Fruit fly (Drosophila melanogaster) whole organism, embryonic: ENCODE measurements around the gene Glg1.
A peak's percentile ranks its signal among the peaks of the same experiment; 100 is the strongest.

Experiments
- Asciz ChIP-seq: fragments of 200-800 bp; sonication (Bioruptor generic); optimal IDR thresholded peaks from 2 replicates; lab custom pipeline; 2017; ENCODE audit warnings: missing biosample characterization, mild to moderate bottlenecking, missing genetic modification characterization, missing genetic modification reagents
- Atf3 ChIP-seq: fragments of 200-800 bp; sonication (Bioruptor generic); optimal IDR thresholded peaks from 3 replicates; lab custom pipeline; 2016; ENCODE audit warnings: missing biosample characterization, missing genetic modification characterization
- CG10654 ChIP-seq: fragments of 200-800 bp; sonication (Bioruptor generic); optimal IDR thresholded peaks from 2 replicates; lab custom pipeline; 2016; ENCODE audit warnings: missing biosample characterization, missing genetic modification characterization
- CG11085 ChIP-seq: fragments of 200-800 bp; sonication (Bioruptor generic); IDR thresholded peaks from 2 replicates; pipeline ENCODE4 v1.3.6; 2022; ENCODE audit warnings: missing biosample characterization, missing genetic modification characterization
- CG12155 ChIP-seq: fragments of 200-800 bp; sonication (Bioruptor generic); optimal IDR thresholded peaks from 3 replicates; lab custom pipeline; 2016; ENCODE audit warnings: missing biosample characterization, missing genetic modification characterization
- CG12219 ChIP-seq: fragments of 200-800 bp; sonication (Bioruptor generic); optimal IDR thresholded peaks from 3 replicates; lab custom pipeline; 2018; ENCODE audit warnings: missing biosample characterization, mild to moderate bottlenecking, missing genetic modification characterization
- CG14965 ChIP-seq: fragments of 200-800 bp; sonication (Bioruptor generic); optimal IDR thresholded peaks from 2 replicates; lab custom pipeline; 2016; ENCODE audit warnings: missing biosample characterization, missing genetic modification characterization, borderline replicate concordance
- CG15479 ChIP-seq: fragments of 200-800 bp; sonication (Bioruptor generic); optimal IDR thresholded peaks from 3 replicates; lab custom pipeline; 2019; ENCODE audit warnings: missing biosample characterization, mild to moderate bottlenecking, missing genetic modification characterization, moderate library complexity
- CG2889 ChIP-seq: fragments of 200-800 bp; sonication (Bioruptor generic); IDR thresholded peaks from 3 replicates; pipeline ENCODE4 v1.3.6; 2022; ENCODE audit warnings: missing biosample characterization, missing genetic modification characterization
- CG33557 ChIP-seq: fragments of 200-800 bp; sonication (Bioruptor generic); optimal IDR thresholded peaks from 2 replicates; lab custom pipeline; 2019; ENCODE audit warnings: missing biosample characterization, mild to moderate bottlenecking, missing genetic modification characterization, moderate library complexity
- CG3995 ChIP-seq: fragments of 200-800 bp; sonication (Bioruptor generic); optimal IDR thresholded peaks from 3 replicates; lab custom pipeline; 2016; ENCODE audit warnings: missing biosample characterization, missing genetic modification characterization
- CG6765 ChIP-seq: fragments of 200-800 bp; sonication (Bioruptor generic); optimal IDR thresholded peaks from 3 replicates; lab custom pipeline; 2017; ENCODE audit warnings: missing biosample characterization, mild to moderate bottlenecking, missing genetic modification characterization
- CG8089 ChIP-seq: fragments of 200-800 bp; sonication (Bioruptor generic); optimal IDR thresholded peaks from 3 replicates; lab custom pipeline; 2016; ENCODE audit warnings: missing biosample characterization, missing genetic modification characterization
- CG8924 ChIP-seq: fragments of 200-800 bp; optimal IDR thresholded peaks from 3 replicates; lab custom pipeline; 2019; ENCODE audit warnings: missing biosample characterization, mild to moderate bottlenecking, missing genetic modification characterization, moderate library complexity
- D ChIP-seq, 2 experiments: fragments of 200-800 bp in 1 of 2; fragments of >200 bp in 1 of 2; sonication (Bioruptor generic) in 1 of 2; optimal IDR thresholded peaks; 2 replicates in 1 of 2; 3 replicates in 1 of 2; lab custom pipeline; 2017; ENCODE audit warnings: mild to moderate bottlenecking in 1 of 2, missing biosample characterization in 1 of 2, missing genetic modification characterization in 1 of 2, missing genetic modification reagents in 1 of 2
- D19A ChIP-seq: fragments of 200-800 bp; optimal IDR thresholded peaks from 3 replicates; lab custom pipeline; 2019; ENCODE audit warnings: missing biosample characterization, mild to moderate bottlenecking, missing genetic modification characterization, moderate library complexity
- Deaf1 ChIP-seq: fragments of 200-800 bp; optimal IDR thresholded peaks from 3 replicates; lab custom pipeline; 2019; ENCODE audit warnings: missing biosample characterization, mild to moderate bottlenecking, missing genetic modification characterization, moderate library complexity
- Dip3 ChIP-seq: fragments of 200-800 bp; sonication (Bioruptor generic); optimal IDR thresholded peaks from 3 replicates; lab custom pipeline; 2016; ENCODE audit warnings: missing biosample characterization, missing genetic modification characterization
- Ets97D ChIP-seq: fragments of 200-800 bp; sonication (Bioruptor generic); optimal IDR thresholded peaks from 3 replicates; lab custom pipeline; 2016; ENCODE audit warnings: missing biosample characterization, missing genetic modification characterization
- H15 ChIP-seq: fragments of 200-800 bp; sonication (Bioruptor generic); IDR thresholded peaks from 3 replicates; pipeline ENCODE4 v1.3.6; 2022; ENCODE audit warnings: missing biosample characterization, missing genetic modification characterization
- NK7.1 ChIP-seq: fragments of 200-800 bp; sonication (Bioruptor generic); optimal IDR thresholded peaks from 3 replicates; lab custom pipeline; 2016; ENCODE audit warnings: missing biosample characterization, missing genetic modification characterization
- Neu2 ChIP-seq: fragments of 200-800 bp; sonication (Bioruptor generic); optimal IDR thresholded peaks from 3 replicates; lab custom pipeline; 2016; ENCODE audit warnings: missing biosample characterization, missing genetic modification characterization, borderline replicate concordance
- Nf-YA ChIP-seq: fragments of 200-800 bp; sonication (Bioruptor generic); IDR thresholded peaks from 2 replicates; pipeline ENCODE4 v1.3.6; 2022; ENCODE audit warnings: missing biosample characterization, missing genetic modification characterization
- Oaz ChIP-seq: fragments of 200-800 bp; sonication (Bioruptor generic); IDR thresholded peaks from 2 replicates; pipeline ENCODE4 v1.3.6; 2022; ENCODE audit warnings: missing biosample characterization, missing genetic modification characterization
- PHDP ChIP-seq: fragments of 200-800 bp; sonication (Bioruptor generic); optimal IDR thresholded peaks from 3 replicates; lab custom pipeline; 2018; ENCODE audit warnings: missing biosample characterization, mild to moderate bottlenecking, missing genetic modification characterization, moderate library complexity
- Stat92E ChIP-seq, 3 experiments: fragments of >200 bp in 2 of 3; fragments of 200-800 bp in 1 of 3; sonication (Bioruptor generic) in 1 of 3; optimal IDR thresholded peaks; 2 replicates each; lab custom pipeline; 2017 to 2019; ENCODE audit warnings: missing biosample characterization in 3 of 3, missing genetic modification characterization in 3 of 3, mild to moderate bottlenecking in 1 of 3, moderate library complexity in 1 of 3
- Xbp1 ChIP-seq: fragments of 200-800 bp; sonication (Bioruptor generic); optimal IDR thresholded peaks from 3 replicates; lab custom pipeline; 2016; ENCODE audit warnings: missing biosample characterization, mild to moderate bottlenecking, missing genetic modification characterization
- aop ChIP-seq: fragments of 200-800 bp; sonication (Bioruptor generic); IDR thresholded peaks from 2 replicates; pipeline ENCODE4 v1.3.6; 2022; ENCODE audit warnings: missing biosample characterization, missing genetic modification characterization
- ara ChIP-seq: fragments of 200-800 bp; sonication (Bioruptor generic); IDR thresholded peaks from 2 replicates; pipeline ENCODE4 v1.3.6; 2022; ENCODE audit warnings: missing biosample characterization, missing genetic modification characterization
- bbx ChIP-seq: fragments of 200-800 bp; sonication (Bioruptor generic); IDR thresholded peaks from 2 replicates; pipeline ENCODE4 v1.3.6; 2022; ENCODE audit warnings: missing biosample characterization, missing genetic modification characterization; ENCODE audit not compliant: partially characterized antibody
- chinmo ChIP-seq: fragments of 200-800 bp; sonication (Bioruptor generic); IDR thresholded peaks from 4 replicates; pipeline ENCODE4 v1.3.6; 2022; ENCODE audit warnings: missing biosample characterization, missing genetic modification characterization; ENCODE audit not compliant: partially characterized antibody
- corto ChIP-seq: fragments of 200-800 bp; sonication (Bioruptor generic); optimal IDR thresholded peaks from 2 replicates; lab custom pipeline; 2016; ENCODE audit warnings: missing biosample characterization, mild to moderate bottlenecking, missing genetic modification characterization, moderate library complexity
- crol ChIP-seq: fragments of 200-800 bp; sonication (Bioruptor generic); IDR thresholded peaks from 2 replicates; pipeline ENCODE4 v1.3.6; 2022; ENCODE audit warnings: missing biosample characterization, missing genetic modification characterization
- fu2 ChIP-seq: fragments of 200-800 bp; sonication (Bioruptor generic); optimal IDR thresholded peaks from 2 replicates; lab custom pipeline; 2016; ENCODE audit warnings: missing biosample characterization, missing genetic modification characterization
- gsb ChIP-seq: fragments of 200-800 bp; sonication (Bioruptor generic); IDR thresholded peaks from 2 replicates; pipeline ENCODE4 v1.3.6; 2022; ENCODE audit warnings: missing biosample characterization, missing genetic modification characterization
- gsb-n ChIP-seq: fragments of 200-800 bp; sonication (Bioruptor generic); optimal IDR thresholded peaks from 3 replicates; lab custom pipeline; 2018; ENCODE audit warnings: missing biosample characterization, mild to moderate bottlenecking, missing genetic modification characterization
- her ChIP-seq: fragments of 200-800 bp; sonication (Bioruptor generic); optimal IDR thresholded peaks from 2 replicates; lab custom pipeline; 2016; ENCODE audit warnings: missing biosample characterization, missing genetic modification characterization
- kay ChIP-seq: fragments of 200-800 bp; sonication (Bioruptor generic); optimal IDR thresholded peaks from 2 replicates; lab custom pipeline; 2016; ENCODE audit warnings: missing biosample characterization, missing genetic modification characterization
- lola ChIP-seq, 3 experiments: fragments of >200 bp in 2 of 3; fragments of 200-800 bp in 1 of 3; sonication (Bioruptor generic) in 1 of 3; optimal IDR thresholded peaks; 2 replicates each; lab custom pipeline; 2017 to 2019; ENCODE audit warnings: missing biosample characterization in 3 of 3, missing genetic modification characterization in 3 of 3, mild to moderate bottlenecking in 1 of 3, moderate library complexity in 1 of 3
- mirr ChIP-seq: fragments of 200-800 bp; sonication (Bioruptor generic); optimal IDR thresholded peaks from 3 replicates; lab custom pipeline; 2018; ENCODE audit warnings: missing biosample characterization, mild to moderate bottlenecking, missing genetic modification characterization
- pho ChIP-seq: fragments of 200-800 bp; sonication (Bioruptor generic); optimal IDR thresholded peaks from 2 replicates; lab custom pipeline; 2016; ENCODE audit warnings: missing biosample characterization, missing genetic modification characterization
- pzg ChIP-seq: fragments of 200-800 bp; sonication (Bioruptor generic); optimal IDR thresholded peaks from 3 replicates; lab custom pipeline; 2018; ENCODE audit warnings: missing biosample characterization, mild to moderate bottlenecking, missing genetic modification characterization, moderate library complexity
- ranshi ChIP-seq: fragments of 200-800 bp; sonication (Bioruptor generic); IDR thresholded peaks from 2 replicates; pipeline ENCODE4 v1.3.6; 2022; ENCODE audit warnings: missing biosample characterization, missing genetic modification characterization
- shn ChIP-seq: fragments of 200-800 bp; sonication (Bioruptor generic); optimal IDR thresholded peaks from 3 replicates; lab custom pipeline; 2016; ENCODE audit warnings: missing biosample characterization, missing genetic modification characterization
- sisA ChIP-seq: fragments of 200-800 bp; sonication (Bioruptor generic); IDR thresholded peaks from 2 replicates; pipeline ENCODE4 v1.3.6; 2022; ENCODE audit warnings: missing biosample characterization, missing genetic modification characterization
- slbo ChIP-seq: fragments of 200-800 bp; sonication (Bioruptor generic); IDR thresholded peaks from 2 replicates; pipeline ENCODE4 v1.3.6; 2022; ENCODE audit warnings: missing biosample characterization, missing genetic modification characterization
- stc ChIP-seq: fragments of 200-800 bp; sonication (Bioruptor generic); IDR thresholded peaks from 2 replicates; pipeline ENCODE4 v1.3.6; 2022; ENCODE audit warnings: missing biosample characterization, missing genetic modification characterization
- wek ChIP-seq: fragments of 200-800 bp; sonication (Bioruptor generic); optimal IDR thresholded peaks from 3 replicates; lab custom pipeline; 2018; ENCODE audit warnings: missing biosample characterization, mild to moderate bottlenecking, missing genetic modification characterization, moderate library complexity
- zen ChIP-seq: fragments of 200-800 bp; sonication (Bioruptor generic); optimal IDR thresholded peaks from 3 replicates; lab custom pipeline; 2018; ENCODE audit warnings: missing biosample characterization, mild to moderate bottlenecking, missing genetic modification characterization, moderate library complexity
- zen2 ChIP-seq: fragments of 200-800 bp; sonication (Bioruptor generic); IDR thresholded peaks from 3 replicates; pipeline ENCODE4 v1.3.6; 2022; ENCODE audit warnings: missing biosample characterization, missing genetic modification characterization; ENCODE audit not compliant: partially characterized antibody

The Glg1 gene

dm6 chr3L:21479636-21480035 is 27.7 kb downstream of the Glg1 start (continued):
- TF ChIP-seq D19A (tag; lab: Kevin White, UChicago): no peak
- no peak for TF ChIP-seq fu2 (GFP tag; lab: Kevin White, UChicago)
- TF ChIP-seq CG2889: no peak
- peak; percentile 36 for TF ChIP-seq gsb-n (tag; lab: Kevin White, UChicago)
- TF ChIP-seq H15 (GFP tag; lab: Robert Waterston, UW): no peak
- TF ChIP-seq Neu2 (GFP tag; lab: Kevin White, UChicago): peak; percentile 50
- peak; percentile 97 for TF ChIP-seq Ets97D (GFP tag; lab: Kevin White, UChicago)
- TF ChIP-seq zen (tag; lab: Kevin White, UChicago): no peak
- TF ChIP-seq CG12219 (GFP tag; lab: Kevin White, UChicago): peak; percentile 44
- TF ChIP-seq lola (GFP tag; optimal IDR thresholded peaks at IDR 0.05; lab: Kevin White, UChicago): no peak
- no peak for TF ChIP-seq slbo (GFP tag; lab: Robert Waterston, UW)
- no peak for TF ChIP-seq CG14965
- TF ChIP-seq CG11085 (GFP tag; lab: Robert Waterston, UW): no peak
- no peak for TF ChIP-seq Dip3
- no peak for TF ChIP-seq CG10654 (GFP tag; lab: Kevin White, UChicago)
- no peak for TF ChIP-seq corto
- peak; percentile 63 for TF ChIP-seq Asciz
- no peak for TF ChIP-seq CG15479
- peak; percentile 67 for TF ChIP-seq aop (GFP tag; lab: Robert Waterston, UW)
- peak; percentile 11 for TF ChIP-seq CG6765 (GFP tag; lab: Kevin White, UChicago)
- TF ChIP-seq crol (GFP tag; lab: Robert Waterston, UW): peak; percentile 72
- TF ChIP-seq pho (GFP tag; lab: Kevin White, UChicago): no peak
- TF ChIP-seq CG12155 (GFP tag; lab: Kevin White, UChicago): no peak
- peak; percentile 13; the same call in 1 of the 2 replicates for TF ChIP-seq stc (GFP tag; lab: Robert Waterston, UW)
- peak; percentile 65 for TF ChIP-seq wek (GFP tag; lab: Kevin White, UChicago)
- no peak for TF ChIP-seq Atf3 (GFP tag; lab: Kevin White, UChicago)
- TF ChIP-seq zen2 (GFP tag; lab: Robert Waterston, UW): no peak
- TF ChIP-seq pzg (GFP tag; lab: Kevin White, UChicago): no peak
- peak; percentile 49 for TF ChIP-seq Deaf1 (tag; lab: Kevin White, UChicago)
- no peak for TF ChIP-seq CG3995 (GFP tag; lab: Kevin White, UChicago)
- peak; percentile 86 for TF ChIP-seq Nf-YA (GFP tag; lab: Robert Waterston, UW)
- TF ChIP-seq Stat92E (GFP tag; optimal IDR thresholded peaks at IDR 0.05; lab: Kevin White, UChicago): no peak
- TF ChIP-seq Xbp1 (GFP tag; lab: Kevin White, UChicago): peak; percentile 33
- TF ChIP-seq bbx (GFP tag; lab: Robert Waterston, UW): peak; percentile 23; the same call in 1 of the 2 replicates
- TF ChIP-seq her: peak; percentile 75
- peak; percentile 48; the same call in 1 of the 2 replicates for TF ChIP-seq ara (GFP tag; lab: Robert Waterston, UW)
- TF ChIP-seq shn (GFP tag; lab: Kevin White, UChicago): no peak
- TF ChIP-seq D (optimal IDR thresholded peaks at IDR 0.05; lab: Kevin White, UChicago): peak; percentile 83
- peak; percentile 40 for TF ChIP-seq D (GFP tag; optimal IDR thresholded peaks at IDR 0.05; lab: Kevin White, UChicago)
- no peak for TF ChIP-seq Oaz
- TF ChIP-seq chinmo: peak; percentile 83; the same call in 2 of the 4 replicates
- TF ChIP-seq sisA (GFP tag; lab: Robert Waterston, UW): no peak
- no peak for TF ChIP-seq NK7.1 (GFP tag; lab: Kevin White, UChicago)
- no peak for TF ChIP-seq kay (GFP tag; lab: Kevin White, UChicago)
- TF ChIP-seq CG33557 (GFP tag; lab: Kevin White, UChicago): peak; percentile 9
- no peak for TF ChIP-seq PHDP (tag; lab: Kevin White, UChicago)
- TF ChIP-seq gsb (GFP tag; lab: Robert Waterston, UW): no peak
- TF ChIP-seq ranshi (GFP tag; lab: Robert Waterston, UW): no peak
- TF ChIP-seq mirr (GFP tag; lab: Kevin White, UChicago): no peak
- peak; percentile 43 for TF ChIP-seq CG8089
- TF ChIP-seq CG8924 (tag; lab: Kevin White, UChicago): peak; percentile 16
